Worm (Caenorhabditis elegans): ENCODE data around the gene bcc-1.
A peak's percentile ranks its signal among the peaks of the same experiment; 100 is the strongest.

bcc-1 gene

ce11 chrIV:11092502-11093080 is at the start of gene bcc-1:
TSS of gene bcc-1 (minus strand) at chrIV:11092552.
- TF ChIP-seq dao-5 (tag; optimal IDR thresholded peaks at IDR 0.05) (no peak), him-1 (tag; optimal IDR thresholded peaks at IDR 0.05) (no peak)

DNA sequence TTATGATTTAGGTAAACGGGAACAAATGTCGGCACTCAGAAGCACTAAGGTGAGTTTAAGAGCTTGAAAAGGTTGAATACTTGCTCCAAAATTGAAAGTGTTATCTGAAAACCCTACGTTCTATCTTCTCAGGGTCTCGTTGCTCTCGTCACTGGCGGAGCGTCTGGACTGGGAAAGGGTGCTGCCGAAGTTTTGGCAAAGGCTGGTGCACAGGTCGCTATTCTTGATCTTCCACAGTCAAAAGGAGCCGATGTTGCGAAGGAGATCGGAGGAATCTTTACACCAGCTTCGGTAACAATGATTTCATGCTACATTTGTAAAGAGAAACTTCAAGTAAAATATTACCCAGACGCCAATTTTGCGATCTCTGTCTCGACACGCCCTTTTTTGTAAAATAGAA is 38.9 kb upstream of the bcc-1 start, which contains the start of gene ard-1:
ard-1 (plus strand) TSS at position 12 of the 400 bp plus-strand sequence.
- TF ChIP-seq him-1 (tag; optimal IDR thresholded peaks at IDR 0.05): no peak
- TF ChIP-seq W03F9.2 (tag; optimal IDR thresholded peaks at IDR 0.05): no peak
- no peak for TF ChIP-seq dao-5 (tag; optimal IDR thresholded peaks at IDR 0.05)

- TF ChIP-seq dao-5 (tag; optimal IDR thresholded peaks at IDR 0.05): no peak
- no peak for TF ChIP-seq him-1 (tag; optimal IDR thresholded peaks at IDR 0.05)
Observed at ce11 chrIV:11130774-11131173, 38.4 kb upstream of the bcc-1 start.

- TF ChIP-seq W03F9.2 (tag; optimal IDR thresholded peaks at IDR 0.05) (no peak), him-1 (tag; optimal IDR thresholded peaks at IDR 0.05) (no peak), dao-5 (tag; optimal IDR thresholded peaks at IDR 0.05) (no peak)
Observed at ce11 chrIV:11126028-11126427, 33.7 kb upstream of the bcc-1 start.

ce11 chrIV:11126004-11126027 is 33.5 kb upstream of the bcc-1 start, which contains the start of gene swsn-4:
TSS of gene swsn-4 (plus strand) at chrIV:11126024.
- no peak for TF ChIP-seq W03F9.2 (tag; optimal IDR thresholded peaks at IDR 0.05)
- TF ChIP-seq dao-5 (tag; optimal IDR thresholded peaks at IDR 0.05): no peak

DNA sequence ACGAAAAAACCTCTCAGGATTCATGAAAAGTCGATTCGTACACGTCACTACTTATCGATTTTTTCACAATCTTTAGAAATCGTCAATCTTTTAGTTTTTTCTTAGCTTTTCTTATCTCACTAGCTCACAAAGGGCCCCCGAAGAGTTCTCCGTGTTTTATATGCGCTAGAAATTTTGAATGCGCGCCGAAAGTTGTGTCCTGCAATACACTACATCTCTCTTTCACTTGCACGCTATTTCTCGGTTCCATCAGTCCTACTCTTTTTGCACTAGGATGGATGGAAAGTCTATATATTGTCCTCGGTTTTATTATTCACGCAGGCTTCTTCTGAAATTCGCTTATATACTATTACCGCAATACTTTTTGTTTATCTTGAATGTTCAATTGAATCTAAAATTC is 33.3 kb upstream of the bcc-1 start:
- TF ChIP-seq him-1 (tag; optimal IDR thresholded peaks at IDR 0.05): no peak
- no peak for TF ChIP-seq dao-5 (tag; optimal IDR thresholded peaks at IDR 0.05)
- TF ChIP-seq W03F9.2 (tag; optimal IDR thresholded peaks at IDR 0.05): no peak

- TF ChIP-seq W03F9.2 (tag; optimal IDR thresholded peaks at IDR 0.05): no peak
- no peak for TF ChIP-seq dao-5 (tag; optimal IDR thresholded peaks at IDR 0.05)
- no peak for TF ChIP-seq him-1 (tag; optimal IDR thresholded peaks at IDR 0.05)
Observed at ce11 chrIV:11125200-11125599, 32.8 kb upstream of the bcc-1 start.

DNA sequence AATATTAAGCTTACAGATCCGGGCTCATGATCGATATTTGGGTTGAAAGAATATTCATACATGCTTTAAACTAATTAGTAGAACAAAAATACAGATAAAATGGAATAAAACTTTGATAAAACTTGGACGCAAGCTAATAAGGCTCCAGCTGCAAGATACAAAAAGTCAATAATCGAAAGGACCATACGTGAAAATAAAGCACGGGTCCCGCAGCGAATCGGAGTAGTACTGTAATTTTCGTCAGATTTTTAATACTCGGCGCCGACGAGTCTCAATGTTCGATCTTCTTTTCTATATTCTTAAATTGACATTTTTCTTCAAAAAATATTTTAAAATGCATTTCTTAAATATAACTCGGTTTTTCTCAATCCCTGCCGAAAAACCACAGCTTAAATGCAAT is 32.3 kb upstream of the bcc-1 start, which contains the start of gene spo-11:
spo-11 (minus strand) TSS at position 189 of the 400 bp plus-strand sequence.
- TF ChIP-seq dao-5 (tag; optimal IDR thresholded peaks at IDR 0.05) (no peak), him-1 (tag; optimal IDR thresholded peaks at IDR 0.05) (no peak), W03F9.2 (tag; optimal IDR thresholded peaks at IDR 0.05) (no peak)

ce11 chrIV:11119972-11120562 is 27.7 kb upstream of the bcc-1 start:
- TF ChIP-seq him-1 (tag; optimal IDR thresholded peaks at IDR 0.05) (no peak), dao-5 (tag; optimal IDR thresholded peaks at IDR 0.05) (no peak), W03F9.2 (tag; optimal IDR thresholded peaks at IDR 0.05) (no peak)

ce11 chrIV:11118837-11119491 is 26.6 kb upstream of the bcc-1 start, which contains the start of the genes imp-2 and enpl-1:
TSS of gene imp-2 (minus strand) at chrIV:11118887.
TSS of gene enpl-1 (plus strand) at chrIV:11119298.
- TF ChIP-seq dao-5 (tag; optimal IDR thresholded peaks at IDR 0.05): no peak
- TF ChIP-seq him-1 (tag; optimal IDR thresholded peaks at IDR 0.05): no peak
- peak; percentile 45 for TF ChIP-seq W03F9.2 (tag; optimal IDR thresholded peaks at IDR 0.05)

ce11 chrIV:11112641-11113040 is 20.3 kb upstream of the bcc-1 start, which contains the start of gene clc-9:
TSS of gene clc-9 (plus strand) at chrIV:11112941.
- no peak for TF ChIP-seq dao-5 (tag; optimal IDR thresholded peaks at IDR 0.05)
- TF ChIP-seq W03F9.2 (tag; optimal IDR thresholded peaks at IDR 0.05): no peak
- TF ChIP-seq him-1 (tag; optimal IDR thresholded peaks at IDR 0.05): no peak

DNA sequence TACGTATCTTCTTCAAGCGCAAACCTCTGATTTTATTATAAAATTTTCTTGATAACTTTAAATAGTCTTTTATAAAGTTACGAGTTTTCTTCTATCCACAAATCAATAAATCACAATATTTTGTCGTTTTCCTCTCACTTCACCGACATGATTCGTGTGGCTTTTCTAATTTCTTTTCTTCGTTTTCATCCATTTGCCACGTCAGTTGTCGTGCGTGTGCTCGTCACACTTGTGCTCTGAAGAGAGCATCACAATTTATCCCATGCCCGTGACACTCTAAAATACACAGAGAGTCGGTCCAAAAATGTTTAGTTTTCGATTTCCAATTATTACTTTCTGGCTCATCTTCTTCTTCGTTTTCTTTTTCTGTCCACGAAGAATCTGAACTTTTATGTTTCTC is 19.5 kb upstream of the bcc-1 start:
- TF ChIP-seq W03F9.2 (tag; optimal IDR thresholded peaks at IDR 0.05) (no peak), dao-5 (tag; optimal IDR thresholded peaks at IDR 0.05) (no peak), him-1 (tag; optimal IDR thresholded peaks at IDR 0.05) (no peak)

- TF ChIP-seq dao-5 (tag; optimal IDR thresholded peaks at IDR 0.05) (no peak), W03F9.2 (tag; optimal IDR thresholded peaks at IDR 0.05) (peak; percentile 71)
Observed at ce11 chrIV:11110995-11111619, 18.8 kb upstream of the bcc-1 start, which contains the start of gene rps-5. TSS of gene rps-5 (minus strand) at chrIV:11111045.

DNA sequence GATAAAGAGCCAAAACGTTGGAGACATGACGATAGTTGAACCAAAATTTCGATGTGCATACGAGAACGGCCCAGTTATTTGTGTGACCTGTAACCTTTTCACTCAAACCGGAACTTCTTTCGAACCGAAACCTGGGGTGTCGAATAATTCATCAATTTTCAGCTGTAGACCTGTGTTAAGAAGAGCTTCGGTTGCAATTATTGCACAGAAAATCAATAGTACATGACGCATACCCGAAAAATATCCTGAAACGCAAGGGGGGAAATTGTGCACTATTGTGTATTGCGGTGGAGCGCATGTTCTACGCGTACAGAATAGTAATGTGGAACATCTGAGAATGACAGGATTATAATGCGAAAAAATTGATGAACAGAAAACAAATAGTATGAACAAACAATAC is 17.4 kb upstream of the bcc-1 start, which contains the start of gene pigk-1:
pigk-1 (minus strand) TSS at position 248 of the 400 bp plus-strand sequence.
- TF ChIP-seq W03F9.2 (tag; optimal IDR thresholded peaks at IDR 0.05): no peak
- no peak for TF ChIP-seq him-1 (tag; optimal IDR thresholded peaks at IDR 0.05)
- no peak for TF ChIP-seq dao-5 (tag; optimal IDR thresholded peaks at IDR 0.05)
